Fruit fly (Drosophila melanogaster) S2 (cell line): ENCODE results near the gene HIPP1.

Experiments used
- CG8478 ChIP-seq: fragments of >200 bp; optimal IDR thresholded peaks from 2 replicates; lab custom pipeline; 2018
- CTCF ChIP-seq, 2 experiments: fragments of >200 bp; optimal IDR thresholded peaks; 2 replicates each; lab custom pipeline; 2018

dm6 chr3L:20835882-20836281, 26.4 kb downstream of the HIPP1 start, which contains the start of gene CG3288:
- no peak for TF ChIP-seq CTCF (optimal IDR thresholded peaks at IDR 0.05; lab: Kevin White, UChicago)
- no peak for TF ChIP-seq CG8478 (lab: Kevin White, UChicago)
